Worm (Caenorhabditis elegans): ENCODE measurements around the gene ZC239.15.

ZC239.15 gene

DNA sequence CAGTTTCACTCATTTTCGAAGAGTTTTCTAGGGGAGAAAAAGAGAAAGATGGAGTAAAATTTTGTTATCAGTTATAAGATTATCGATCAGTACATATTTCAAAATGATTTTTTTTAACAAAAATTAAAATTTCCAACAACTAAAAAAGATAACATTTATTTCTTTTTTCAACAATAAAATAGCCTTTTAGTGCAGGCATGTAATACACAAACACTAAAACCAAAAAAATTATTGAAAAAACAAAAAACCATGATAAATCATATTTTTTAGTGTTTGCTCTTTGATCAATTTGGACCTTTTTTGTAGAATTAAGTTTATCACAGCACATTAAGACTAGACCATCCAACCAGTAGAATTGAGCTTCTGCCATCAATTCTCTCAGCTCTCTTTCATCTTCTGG, at the start of gene ZC239.15:
TSS of gene ZC239.15 (minus strand) at position 101 of the 400 bp plus-strand sequence.
- no peak for TF ChIP-seq nhr-11 (tag; optimal IDR thresholded peaks at IDR 0.05)
- TF ChIP-seq ceh-24 (tag; optimal IDR thresholded peaks at IDR 0.05) = no peak
- no peak for TF ChIP-seq elt-2 (tag; optimal IDR thresholded peaks at IDR 0.05)
- TF ChIP-seq dmd-4 (tag; optimal IDR thresholded peaks at IDR 0.05; ENCODE audit: borderline replicate concordance) = no peak
- TF ChIP-seq hlh-6 (tag; optimal IDR thresholded peaks at IDR 0.05) = no peak
- no peak for TF ChIP-seq pros-1 (tag; optimal IDR thresholded peaks at IDR 0.05)
- no peak for TF ChIP-seq ceh-22 (tag; optimal IDR thresholded peaks at IDR 0.05)
- no peak for TF ChIP-seq ceh-30 (tag; optimal IDR thresholded peaks at IDR 0.05)
- no peak for TF ChIP-seq F13H6.1 (tag; optimal IDR thresholded peaks at IDR 0.05)
- no peak for TF ChIP-seq ahr-1 (tag; optimal IDR thresholded peaks at IDR 0.05)
- no peak for TF ChIP-seq gmeb-2 (tag; optimal IDR thresholded peaks at IDR 0.05)
- TF ChIP-seq ceh-45 (GFP tag; IDR thresholded peaks at IDR 0.05) = no peak
- TF ChIP-seq mec-3 (tag; optimal IDR thresholded peaks at IDR 0.05; ENCODE audit: borderline replicate concordance) = no peak
- no peak for TF ChIP-seq npax-4 (tag; optimal IDR thresholded peaks at IDR 0.05)
- no peak for TF ChIP-seq unc-55 (GFP tag; optimal IDR thresholded peaks at IDR 0.05)
- no peak for TF ChIP-seq elt-4 (tag; optimal IDR thresholded peaks at IDR 0.05)
- no peak for TF ChIP-seq dve-1 (tag; optimal IDR thresholded peaks at IDR 0.05)
- TF ChIP-seq ceh-31 (tag; optimal IDR thresholded peaks at IDR 0.05) = no peak
- TF ChIP-seq ceh-48 (tag; optimal IDR thresholded peaks at IDR 0.05) = no peak
- TF ChIP-seq sdc-2 (tag; optimal IDR thresholded peaks at IDR 0.05) = no peak

ce11 chrII:3270598-3270997, 46.1 kb upstream of the ZC239.15 start:
- TF ChIP-seq Y22D7AL.16 (tag; optimal IDR thresholded peaks at IDR 0.05) (no peak), hlh-6 (tag; optimal IDR thresholded peaks at IDR 0.05) (no peak), ceh-31 (tag; optimal IDR thresholded peaks at IDR 0.05) (no peak), hlh-15 (tag; optimal IDR thresholded peaks at IDR 0.05) (no peak), ceh-18 (tag; optimal IDR thresholded peaks at IDR 0.05) (no peak), zip-5 (tag; optimal IDR thresholded peaks at IDR 0.05) (no peak), sox-2 (GFP tag; IDR thresholded peaks at IDR 0.05) (no peak), unc-55 (GFP tag; optimal IDR thresholded peaks at IDR 0.05) (no peak), rnt-1 (tag; optimal IDR thresholded peaks at IDR 0.05) (no peak), ahr-1 (tag; optimal IDR thresholded peaks at IDR 0.05) (no peak), hlh-8 (tag; optimal IDR thresholded peaks at IDR 0.05) (no peak), ceh-22 (tag; optimal IDR thresholded peaks at IDR 0.05) (no peak), pha-4 (tag; optimal IDR thresholded peaks at IDR 0.05) (no peak), pat-9 (tag; optimal IDR thresholded peaks at IDR 0.05) (no peak)

DNA sequence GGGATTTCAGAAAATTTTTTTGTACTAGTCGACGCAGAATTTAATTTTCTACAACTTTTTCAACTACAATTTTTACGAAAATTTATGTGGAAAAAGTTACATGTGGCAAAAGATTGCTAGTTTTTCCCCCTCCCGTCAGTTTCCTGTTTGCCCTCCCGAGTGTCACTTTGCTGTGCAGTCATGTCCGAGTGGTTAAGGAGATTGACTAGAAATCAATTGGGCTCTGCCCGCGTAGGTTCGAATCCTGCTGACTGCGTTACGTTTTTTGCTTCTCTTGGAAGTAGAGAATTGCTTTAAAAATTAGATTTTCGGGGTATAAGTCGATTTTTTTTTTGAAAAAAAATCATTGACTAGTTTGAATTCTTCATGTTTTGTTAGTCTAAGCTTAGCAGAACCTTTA, 43.3 kb upstream of the ZC239.15 start:
- TF ChIP-seq unc-42 (tag; optimal IDR thresholded peaks at IDR 0.05) (no peak), K02D7.2 (tag; optimal IDR thresholded peaks at IDR 0.05) (no peak), che-1 (tag; optimal IDR thresholded peaks at IDR 0.05) (peak; percentile 48), Y22D7AL.16 (tag; optimal IDR thresholded peaks at IDR 0.05) (peak; percentile 18), nhr-232 (tag; optimal IDR thresholded peaks at IDR 0.05) (peak; percentile 10), ceh-14 (tag; optimal IDR thresholded peaks at IDR 0.05) (no peak), sdc-2 (tag; optimal IDR thresholded peaks at IDR 0.05) (no peak), hlh-15 (tag; optimal IDR thresholded peaks at IDR 0.05) (no peak), mec-3 (tag; optimal IDR thresholded peaks at IDR 0.05; ENCODE audit: borderline replicate concordance) (no peak), ceh-22 (tag; optimal IDR thresholded peaks at IDR 0.05) (no peak), ceh-34 (tag; optimal IDR thresholded peaks at IDR 0.05) (no peak)

ce11 chrII:3267365-3267764, 42.8 kb upstream of the ZC239.15 start, which contains the start of gene F02E11.7:
TSS of gene F02E11.7 (plus strand) at chrII:3267665.
- TF ChIP-seq nfya-1 (tag; optimal IDR thresholded peaks at IDR 0.05) (no peak), F13H6.1 (tag; optimal IDR thresholded peaks at IDR 0.05) (no peak), ref-2 (tag; optimal IDR thresholded peaks at IDR 0.05) (no peak), sdc-2 (tag; optimal IDR thresholded peaks at IDR 0.05) (no peak), ceh-48 (tag; optimal IDR thresholded peaks at IDR 0.05) (no peak), ceh-18 (tag; optimal IDR thresholded peaks at IDR 0.05) (no peak), ceh-24 (tag; optimal IDR thresholded peaks at IDR 0.05) (no peak), ttx-3 (tag; optimal IDR thresholded peaks at IDR 0.05) (no peak), K02D7.2 (tag; optimal IDR thresholded peaks at IDR 0.05) (no peak), T23F11.4 (GFP tag; optimal IDR thresholded peaks at IDR 0.05) (no peak)

Data from whole organism, late embryonic.